Fruit fly (Drosophila melanogaster): ENCODE data around the gene Jon66Ci.
A peak's percentile ranks its signal among the peaks of the same experiment; 100 is the strongest.

Jon66Ci gene

DNA sequence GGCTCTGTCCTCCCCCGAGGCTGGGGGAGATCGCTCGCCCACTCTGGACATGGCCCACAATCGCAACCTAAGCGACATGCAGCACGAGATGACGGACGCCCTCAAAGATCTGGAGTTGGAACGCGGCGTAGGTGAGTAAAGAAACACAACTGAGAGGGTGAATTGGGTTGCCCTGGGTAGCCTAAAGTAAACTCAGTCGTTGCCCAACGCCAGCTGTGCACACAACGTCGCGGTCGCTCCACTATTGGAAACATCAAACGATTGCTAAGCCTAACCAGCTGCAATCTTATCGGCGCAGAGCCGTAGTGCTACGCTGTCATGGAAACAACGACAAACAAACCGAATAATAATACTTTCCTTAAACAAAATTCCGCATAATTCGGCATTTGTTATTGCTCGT is 44.0 kb upstream of the Jon66Ci start (continued):
- TF ChIP-seq HmgZ (tag; optimal IDR thresholded peaks at IDR 0.05): peak; percentile 39
- peak; percentile 71; the same call in 2 of the 3 replicates for TF ChIP-seq ci (GFP tag; IDR thresholded peaks at IDR 0.05)
- no peak for TF ChIP-seq Abd-B (GFP tag; optimal IDR thresholded peaks at IDR 0.05)
- TF ChIP-seq CG6765 (GFP tag; optimal IDR thresholded peaks at IDR 0.05): peak; percentile 51
- TF ChIP-seq Rfx (GFP tag; IDR thresholded peaks at IDR 0.05): peak; percentile 51; the same call in 1 of the 2 replicates
- TF ChIP-seq Myb (GFP tag; optimal IDR thresholded peaks at IDR 0.05): no peak
- no peak for TF ChIP-seq fu2 (GFP tag; optimal IDR thresholded peaks at IDR 0.05)
- TF ChIP-seq chif (GFP tag; optimal IDR thresholded peaks at IDR 0.05): no peak
- peak; percentile 44 for TF ChIP-seq CG2875 (GFP tag; optimal IDR thresholded peaks at IDR 0.05)
- TF ChIP-seq Nf-YA (GFP tag; IDR thresholded peaks at IDR 0.05): peak; percentile 54; the same call in 1 of the 2 replicates
- TF ChIP-seq Rx (GFP tag; IDR thresholded peaks at IDR 0.05): no peak
- TF ChIP-seq B-H2 (GFP tag; optimal IDR thresholded peaks at IDR 0.05): peak; percentile 28
- TF ChIP-seq CG14014 (GFP tag; IDR thresholded peaks at IDR 0.05): peak; percentile 48; the same call in 1 of the 2 replicates
- no peak for TF ChIP-seq luna (GFP tag; optimal IDR thresholded peaks at IDR 0.05)
- TF ChIP-seq CG5180 (GFP tag; optimal IDR thresholded peaks at IDR 0.05): no peak
- TF ChIP-seq hth (optimal IDR thresholded peaks at IDR 0.05): no peak
- TF ChIP-seq Doc3 (GFP tag; IDR thresholded peaks at IDR 0.05; ENCODE audit: partially characterized antibody): no peak
- TF ChIP-seq E2f1 (GFP tag; IDR thresholded peaks at IDR 0.05): peak; percentile 17; the same call in 1 of the 2 replicates
- no peak for TF ChIP-seq Dll (GFP tag; IDR thresholded peaks at IDR 0.05; ENCODE audit: partially characterized antibody)
- TF ChIP-seq Side (GFP tag; optimal IDR thresholded peaks at IDR 0.05): no peak
- no peak for TF ChIP-seq Hmr (GFP tag; optimal IDR thresholded peaks at IDR 0.05)
- TF ChIP-seq da (GFP tag; optimal IDR thresholded peaks at IDR 0.05): peak; percentile 28
- TF ChIP-seq pnt (GFP tag; optimal IDR thresholded peaks at IDR 0.05): no peak
- no peak for TF ChIP-seq kay (GFP tag; optimal IDR thresholded peaks at IDR 0.05)
- TF ChIP-seq stc (GFP tag; IDR thresholded peaks at IDR 0.05): peak; percentile 34; the same call in 1 of the 2 replicates
- TF ChIP-seq Ssrp (tag; optimal IDR thresholded peaks at IDR 0.05): no peak
- TF ChIP-seq p53 (GFP tag; optimal IDR thresholded peaks at IDR 0.05): no peak
- no peak for TF ChIP-seq CG8290 (GFP tag; optimal IDR thresholded peaks at IDR 0.05)
- no peak for TF ChIP-seq CG8290 (tag; optimal IDR thresholded peaks at IDR 0.05)
- TF ChIP-seq CG15514 (GFP tag; optimal IDR thresholded peaks at IDR 0.05): peak; percentile 64
- TF ChIP-seq CG4617 (GFP tag; optimal IDR thresholded peaks at IDR 0.05; ENCODE audit: borderline replicate concordance): no peak
- 0 out of 3 replicates have a peak, but pooled peaks have one; percentile 31 for TF ChIP-seq dysf (GFP tag; IDR thresholded peaks at IDR 0.05)
- no peak for TF ChIP-seq Lpt (GFP tag; optimal IDR thresholded peaks at IDR 0.05)
- TF ChIP-seq tap (tag; optimal IDR thresholded peaks at IDR 0.05): no peak
- TF ChIP-seq Lim3 (GFP tag; IDR thresholded peaks at IDR 0.05): no peak
- TF ChIP-seq vvl (GFP tag; IDR thresholded peaks at IDR 0.05): peak; percentile 63
- TF ChIP-seq CG8388 (GFP tag; optimal IDR thresholded peaks at IDR 0.05): no peak
- no peak for TF ChIP-seq hkb (optimal IDR thresholded peaks at IDR 0.05)
- peak; percentile 75 for TF ChIP-seq hkb (GFP tag; IDR thresholded peaks at IDR 0.05)
- TF ChIP-seq CG4328 (GFP tag; optimal IDR thresholded peaks at IDR 0.05): peak; percentile 50
- no peak for TF ChIP-seq crp (GFP tag; optimal IDR thresholded peaks at IDR 0.05)
- 0 out of 2 replicates have a peak, but pooled peaks have one; percentile 24 for TF ChIP-seq CG14441 (GFP tag; IDR thresholded peaks at IDR 0.05)
- no peak for TF ChIP-seq Stat92E (GFP tag; optimal IDR thresholded peaks at IDR 0.05)
- no peak for TF ChIP-seq CG8359 (GFP tag; optimal IDR thresholded peaks at IDR 0.05; ENCODE audit: borderline replicate concordance)
- no peak for TF ChIP-seq D19B (GFP tag; optimal IDR thresholded peaks at IDR 0.05)
- peak; percentile 9; the same call in 1 of the 2 replicates for TF ChIP-seq Adf1 (GFP tag; IDR thresholded peaks at IDR 0.05)
- TF ChIP-seq CG1024 (GFP tag; IDR thresholded peaks at IDR 0.05): peak; percentile 39; the same call in 1 of the 2 replicates
- no peak for TF ChIP-seq Opbp (GFP tag; IDR thresholded peaks at IDR 0.05; ENCODE audit: partially characterized antibody)
- TF ChIP-seq gcm (GFP tag; optimal IDR thresholded peaks at IDR 0.05): no peak
- 0 out of 2 replicates have a peak, but pooled peaks have one; percentile 11 for TF ChIP-seq CG31224 (GFP tag; IDR thresholded peaks at IDR 0.05)
- no peak for TF ChIP-seq H2.0 (GFP tag; IDR thresholded peaks at IDR 0.05)

Measured in whole organism, embryonic.